Worm (Caenorhabditis elegans) whole organism, L1 larva: ENCODE results near the gene srxa-7.

Source experiments
- aly-2 ChIP-seq: fragments of 150-350 bp; optimal IDR thresholded peaks from 2 replicates; lab custom pipeline; 2014; ENCODE audit warnings: missing biosample characterization, missing genetic modification characterization
- ceh-82 ChIP-seq, 3 experiments: fragments of 150-350 bp in 1 of 3; sonication (generic microtip) in 2 of 3; optimal IDR thresholded peaks; 2 replicates each; lab custom pipeline; 2014 to 2017; ENCODE audit warnings: missing biosample characterization in 3 of 3, missing genetic modification characterization in 3 of 3
- elt-2 ChIP-seq: sonication (generic microtip); optimal IDR thresholded peaks from 2 replicates; lab custom pipeline; 2016; ENCODE audit warnings: missing genetic modification characterization, mild to moderate bottlenecking, inconsistent platforms, missing compliant biosample characterization, missing genetic modification reagents
- fos-1 ChIP-seq: fragments of 150-350 bp; optimal IDR thresholded peaks from 2 replicates; lab custom pipeline; 2014; ENCODE audit warnings: missing biosample characterization, missing genetic modification characterization
- lin-35 ChIP-seq, 2 experiments: fragments of 150-350 bp; optimal IDR thresholded peaks; 2 replicates each; lab custom pipeline; 2014; ENCODE audit warnings: missing biosample characterization in 2 of 2, missing genetic modification characterization in 2 of 2, missing genetic modification reagents in 2 of 2
- lin-39 ChIP-seq: fragments of 150-350 bp; optimal IDR thresholded peaks from 2 replicates; lab custom pipeline; 2014; ENCODE audit warnings: missing biosample characterization, missing genetic modification reagents, missing genetic modification characterization
- nhr-76 ChIP-seq: sonication (generic microtip); optimal IDR thresholded peaks from 2 replicates; lab custom pipeline; 2017; ENCODE audit warnings: missing biosample characterization, missing genetic modification characterization
- skn-1 ChIP-seq: fragments of 150-350 bp; optimal IDR thresholded peaks from 2 replicates; lab custom pipeline; 2014; ENCODE audit warnings: missing biosample characterization, missing genetic modification characterization
- snpc-4 ChIP-seq: fragments of 150-350 bp; optimal IDR thresholded peaks from 2 replicates; lab custom pipeline; 2014; ENCODE audit warnings: missing biosample characterization, missing genetic modification characterization
- snu-23 ChIP-seq: sonication (generic microtip); optimal IDR thresholded peaks from 2 replicates; lab custom pipeline; 2016; ENCODE audit warnings: missing genetic modification characterization, missing compliant biosample characterization
- tbx-2 ChIP-seq: sonication (generic microtip); optimal IDR thresholded peaks from 2 replicates; lab custom pipeline; 2016; ENCODE audit warnings: missing genetic modification characterization, missing compliant biosample characterization
- zip-4 ChIP-seq: fragments of 200-800 bp; sonication (Bioruptor generic); optimal IDR thresholded peaks from 2 replicates; lab custom pipeline; 2018; ENCODE audit warnings: mild to moderate bottlenecking, missing genetic modification characterization, moderate library complexity, missing compliant biosample characterization
- ztf-11 ChIP-seq, 2 experiments: sonication (generic microtip); optimal IDR thresholded peaks; 2 replicates each; lab custom pipeline; 2016 to 2017; ENCODE audit warnings: missing genetic modification characterization in 2 of 2, missing biosample characterization in 1 of 2, missing compliant biosample characterization in 1 of 2

DNA sequence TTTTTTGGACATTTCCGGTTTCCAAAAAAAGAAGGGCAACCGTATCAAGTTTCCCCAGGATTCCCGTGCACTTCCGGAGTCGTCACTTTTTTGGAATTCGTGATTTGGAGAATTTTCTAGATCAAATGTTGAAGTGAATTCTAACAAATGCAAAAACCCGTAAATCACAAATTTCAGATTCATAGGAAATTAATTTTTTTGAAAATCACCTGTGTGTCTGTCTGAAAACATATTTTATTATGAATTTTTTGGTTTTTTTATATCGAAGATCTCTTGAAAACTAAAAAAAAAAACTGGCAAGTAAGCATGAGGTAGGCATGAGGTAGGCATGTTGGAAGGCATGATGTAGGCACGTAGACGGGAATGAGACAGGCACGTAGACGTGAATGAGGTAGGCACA is 42.7 kb downstream of the srxa-7 start:
- TF ChIP-seq ztf-11 (tag; optimal IDR thresholded peaks at IDR 0.05; lab: Kevin White, UChicago) (no peak), fos-1 (tag; lab: Kevin White, UChicago) (no peak), aly-2 (tag; lab: Kevin White, UChicago) (no peak), tbx-2 (no peak), zip-4 (GFP tag; lab: Kevin White, UChicago) (no peak), snu-23 (GFP tag; lab: Kevin White, UChicago) (no peak), ceh-82 (tag; optimal IDR thresholded peaks at IDR 0.05; lab: Kevin White, UChicago) (no peak), lin-39 (tag; lab: Kevin White, UChicago) (no peak), lin-35 (GFP tag; optimal IDR thresholded peaks at IDR 0.05; lab: Kevin White, UChicago) (no peak), snpc-4 (tag; lab: Kevin White, UChicago) (no peak), skn-1 (no peak), nhr-76 (no peak), elt-2 (tag; lab: Kevin White, UChicago) (no peak)
